Fruit fly (Drosophila melanogaster) whole organism, embryonic: ENCODE results near the gene CG4704.

ENCODE experiments used
- Bdp1 ChIP-seq: fragments of 200-800 bp; sonication (Bioruptor generic); optimal IDR thresholded peaks from 3 replicates; lab custom pipeline; 2016; ENCODE audit warnings: missing biosample characterization, missing genetic modification characterization
- CG42726 ChIP-seq: fragments of 200-800 bp; sonication (Bioruptor generic); IDR thresholded peaks from 2 replicates; pipeline ENCODE4 v1.3.6; 2022; ENCODE audit warnings: missing biosample characterization, missing genetic modification characterization; ENCODE audit not compliant: partially characterized antibody
- CG4360 ChIP-seq: fragments of 200-800 bp; sonication (Bioruptor generic); IDR thresholded peaks from 2 replicates; pipeline ENCODE4 v1.3.6; 2022; ENCODE audit warnings: missing biosample characterization, missing genetic modification characterization
- CTCF ChIP-seq: fragments of 200-800 bp; sonication (Bioruptor generic); optimal IDR thresholded peaks from 2 replicates; lab custom pipeline; 2017; ENCODE audit warnings: missing biosample characterization, mild to moderate bottlenecking, missing genetic modification characterization, moderate library complexity
- Camta ChIP-seq: fragments of 200-800 bp; sonication (Bioruptor generic); optimal IDR thresholded peaks from 2 replicates; lab custom pipeline; 2016; ENCODE audit warnings: missing biosample characterization, missing genetic modification characterization
- fd3F ChIP-seq: fragments of 200-800 bp; sonication (Bioruptor generic); optimal IDR thresholded peaks from 2 replicates; lab custom pipeline; 2018; ENCODE audit warnings: missing biosample characterization, mild to moderate bottlenecking, missing genetic modification characterization, moderate library complexity
- h ChIP-seq: fragments of >200 bp; optimal IDR thresholded peaks from 2 replicates; lab custom pipeline; 2017
- hb ChIP-seq: fragments of 200-800 bp; sonication (Bioruptor generic); IDR thresholded peaks from 3 replicates; pipeline ENCODE4 v1.3.6; 2022; ENCODE audit warnings: missing biosample characterization, missing genetic modification characterization; ENCODE audit not compliant: partially characterized antibody
- lmd ChIP-seq: fragments of 200-800 bp; sonication (Bioruptor generic); IDR thresholded peaks from 2 replicates; pipeline ENCODE4 v1.3.6; 2022; ENCODE audit warnings: missing biosample characterization, missing genetic modification characterization
- run ChIP-seq: fragments of 200-800 bp; sonication (Bioruptor generic); optimal IDR thresholded peaks from 3 replicates; lab custom pipeline; 2018; ENCODE audit warnings: missing biosample characterization, mild to moderate bottlenecking, missing genetic modification characterization

- no peak for TF ChIP-seq CTCF (GFP tag; lab: Kevin White, UChicago)
- TF ChIP-seq lmd (GFP tag; lab: Robert Waterston, UW) = no peak
- no peak for TF ChIP-seq CG4360
- TF ChIP-seq run (tag; lab: Kevin White, UChicago) = no peak
- no peak for TF ChIP-seq Camta (GFP tag; lab: Kevin White, UChicago)
- no peak for TF ChIP-seq fd3F
- no peak for TF ChIP-seq CG42726
- no peak for TF ChIP-seq hb (GFP tag; lab: Robert Waterston, UW)
- TF ChIP-seq h = no peak
- TF ChIP-seq Bdp1 (GFP tag; lab: Kevin White, UChicago) = no peak
These were observed at the start of gene CG4704 for dm6 chr3R:22846202-22846601.
